Fruit fly (Drosophila melanogaster) whole organism, embryonic: ENCODE data around the gene Rnmt.

Source experiments
- Adf1 ChIP-seq: fragments of 200-800 bp; sonication (Bioruptor generic); IDR thresholded peaks from 2 replicates; pipeline ENCODE4 v1.3.6; 2022; ENCODE audit warnings: missing biosample characterization, missing genetic modification characterization
- BEAF-32 ChIP-seq: fragments of 200-800 bp; sonication (Bioruptor generic); optimal IDR thresholded peaks from 3 replicates; lab custom pipeline; 2017; ENCODE audit warnings: missing biosample characterization, missing genetic modification characterization, mild to moderate bottlenecking, moderate library complexity, missing genetic modification reagents
- Bdp1 ChIP-seq: fragments of 200-800 bp; sonication (Bioruptor generic); optimal IDR thresholded peaks from 3 replicates; lab custom pipeline; 2016; ENCODE audit warnings: missing biosample characterization, missing genetic modification characterization
- CG10321 ChIP-seq: fragments of 200-800 bp; sonication (Bioruptor generic); IDR thresholded peaks from 2 replicates; pipeline ENCODE4 v1.3.6; 2022; ENCODE audit warnings: missing biosample characterization, missing genetic modification characterization
- CG10959 ChIP-seq: fragments of 200-800 bp; sonication (Bioruptor generic); IDR thresholded peaks from 2 replicates; pipeline ENCODE4 v1.3.6; 2022; ENCODE audit warnings: missing biosample characterization, missing genetic modification characterization
- CG1233 ChIP-seq: fragments of 200-800 bp; sonication (Bioruptor generic); optimal IDR thresholded peaks from 4 replicates; lab custom pipeline; 2018; ENCODE audit warnings: missing biosample characterization, mild to moderate bottlenecking, missing genetic modification characterization
- CG15479 ChIP-seq: fragments of 200-800 bp; sonication (Bioruptor generic); optimal IDR thresholded peaks from 3 replicates; lab custom pipeline; 2019; ENCODE audit warnings: missing biosample characterization, mild to moderate bottlenecking, missing genetic modification characterization, moderate library complexity
- CG1602 ChIP-seq: fragments of 200-800 bp; sonication (Bioruptor generic); optimal IDR thresholded peaks from 3 replicates; lab custom pipeline; 2016; ENCODE audit warnings: missing biosample characterization, missing genetic modification characterization
- CG1603 ChIP-seq: fragments of 200-800 bp; sonication (Bioruptor generic); optimal IDR thresholded peaks from 2 replicates; lab custom pipeline; 2019; ENCODE audit warnings: missing biosample characterization, mild to moderate bottlenecking, missing genetic modification characterization, moderate library complexity
- CG17328 ChIP-seq: fragments of 200-800 bp; sonication (Bioruptor generic); IDR thresholded peaks from 2 replicates; pipeline ENCODE4 v1.3.6; 2022; ENCODE audit warnings: missing biosample characterization, missing genetic modification characterization
- CG1832 ChIP-seq: fragments of 200-800 bp; sonication (Bioruptor generic); optimal IDR thresholded peaks from 2 replicates; lab custom pipeline; 2017; ENCODE audit warnings: missing biosample characterization, mild to moderate bottlenecking, missing genetic modification characterization, inconsistent platforms
- CG2120 ChIP-seq: fragments of 200-800 bp; sonication (Bioruptor generic); optimal IDR thresholded peaks from 3 replicates; lab custom pipeline; 2016; ENCODE audit warnings: missing biosample characterization, missing genetic modification characterization
- CG3995 ChIP-seq: fragments of 200-800 bp; sonication (Bioruptor generic); optimal IDR thresholded peaks from 3 replicates; lab custom pipeline; 2016; ENCODE audit warnings: missing biosample characterization, missing genetic modification characterization
- CG6765 ChIP-seq: fragments of 200-800 bp; sonication (Bioruptor generic); optimal IDR thresholded peaks from 3 replicates; lab custom pipeline; 2017; ENCODE audit warnings: missing biosample characterization, mild to moderate bottlenecking, missing genetic modification characterization
- CG6854 ChIP-seq: fragments of 200-800 bp; sonication (Bioruptor generic); optimal IDR thresholded peaks from 3 replicates; lab custom pipeline; 2017; ENCODE audit warnings: missing biosample characterization, mild to moderate bottlenecking, missing genetic modification characterization
- CG8089 ChIP-seq: fragments of 200-800 bp; sonication (Bioruptor generic); optimal IDR thresholded peaks from 3 replicates; lab custom pipeline; 2016; ENCODE audit warnings: missing biosample characterization, missing genetic modification characterization
- CG9215 ChIP-seq: fragments of 200-800 bp; sonication (Bioruptor generic); IDR thresholded peaks from 2 replicates; pipeline ENCODE4 v1.3.6; 2022; ENCODE audit warnings: missing biosample characterization, missing genetic modification characterization
- CG9727 ChIP-seq: fragments of 200-800 bp; sonication (Bioruptor generic); optimal IDR thresholded peaks from 3 replicates; lab custom pipeline; 2017; ENCODE audit warnings: missing biosample characterization, mild to moderate bottlenecking, missing genetic modification characterization
- D19A ChIP-seq: fragments of 200-800 bp; optimal IDR thresholded peaks from 3 replicates; lab custom pipeline; 2019; ENCODE audit warnings: missing biosample characterization, mild to moderate bottlenecking, missing genetic modification characterization, moderate library complexity
- Dek ChIP-seq: fragments of 200-800 bp; sonication (Bioruptor generic); optimal IDR thresholded peaks from 3 replicates; lab custom pipeline; 2019; ENCODE audit warnings: missing biosample characterization, mild to moderate bottlenecking, missing genetic modification characterization, moderate library complexity
- Dfd ChIP-seq, 2 experiments: fragments of >200 bp; optimal IDR thresholded peaks; 2 replicates each; lab custom pipeline; 2017; ENCODE audit warnings: missing biosample characterization in 2 of 2, missing genetic modification characterization in 2 of 2
- Dip3 ChIP-seq: fragments of 200-800 bp; sonication (Bioruptor generic); optimal IDR thresholded peaks from 3 replicates; lab custom pipeline; 2016; ENCODE audit warnings: missing biosample characterization, missing genetic modification characterization
- Dll ChIP-seq: fragments of 200-800 bp; sonication (Bioruptor generic); IDR thresholded peaks from 4 replicates; pipeline ENCODE4 v1.3.6; 2022; ENCODE audit warnings: missing biosample characterization, missing genetic modification characterization; ENCODE audit not compliant: partially characterized antibody
- Ets65A ChIP-seq: fragments of 200-800 bp; sonication (Bioruptor generic); peaks from one replicate; lab custom pipeline; 2016; ENCODE audit warnings: missing biosample characterization, missing genetic modification characterization
- Fer1 ChIP-seq: fragments of 200-800 bp; sonication (Bioruptor generic); optimal IDR thresholded peaks from 2 replicates; lab custom pipeline; 2017; ENCODE audit warnings: missing biosample characterization, mild to moderate bottlenecking, missing genetic modification characterization
- Meics ChIP-seq: fragments of 200-800 bp; sonication (Bioruptor generic); optimal IDR thresholded peaks from 2 replicates; lab custom pipeline; 2017; ENCODE audit warnings: missing biosample characterization, mild to moderate bottlenecking, missing genetic modification characterization
- Mrtf ChIP-seq: fragments of 200-800 bp; sonication (Bioruptor generic); IDR thresholded peaks from 3 replicates; pipeline ENCODE4 v1.3.6; 2022; ENCODE audit warnings: missing biosample characterization, missing genetic modification characterization
- Myb ChIP-seq: fragments of 200-800 bp; sonication (Bioruptor generic); optimal IDR thresholded peaks from 2 replicates; lab custom pipeline; 2016; ENCODE audit warnings: missing biosample characterization, missing genetic modification characterization
- Neu2 ChIP-seq: fragments of 200-800 bp; sonication (Bioruptor generic); optimal IDR thresholded peaks from 3 replicates; lab custom pipeline; 2016; ENCODE audit warnings: missing biosample characterization, missing genetic modification characterization, borderline replicate concordance
- Scr ChIP-seq: fragments of 200-800 bp; sonication (Bioruptor generic); IDR thresholded peaks from 2 replicates; pipeline ENCODE4 v1.3.6; 2022; ENCODE audit warnings: missing biosample characterization, missing genetic modification characterization; ENCODE audit not compliant: partially characterized antibody
- Side ChIP-seq: fragments of 200-800 bp; sonication (Bioruptor generic); optimal IDR thresholded peaks from 2 replicates; lab custom pipeline; 2016; ENCODE audit warnings: missing biosample characterization, missing genetic modification characterization
- Stat92E ChIP-seq, 3 experiments: fragments of >200 bp in 2 of 3; fragments of 200-800 bp in 1 of 3; sonication (Bioruptor generic) in 1 of 3; optimal IDR thresholded peaks; 2 replicates each; lab custom pipeline; 2017 to 2019; ENCODE audit warnings: missing biosample characterization in 3 of 3, missing genetic modification characterization in 3 of 3, mild to moderate bottlenecking in 1 of 3, moderate library complexity in 1 of 3
- Trl ChIP-seq, 3 experiments: fragments of >200 bp in 2 of 3; fragments of 200-800 bp in 1 of 3; sonication (Bioruptor generic) in 1 of 3; optimal IDR thresholded peaks; 2 replicates in 1 of 3; 3 replicates in 2 of 3; lab custom pipeline; 2016 to 2017; ENCODE audit warnings: missing biosample characterization in 1 of 3, missing genetic modification characterization in 1 of 3
- abd-A ChIP-seq: fragments of 200-800 bp; sonication (Bioruptor generic); optimal IDR thresholded peaks from 3 replicates; lab custom pipeline; 2019; ENCODE audit warnings: missing biosample characterization, mild to moderate bottlenecking, missing genetic modification characterization, moderate library complexity
- cato ChIP-seq: fragments of 200-800 bp; sonication (Bioruptor generic); optimal IDR thresholded peaks from 2 replicates; lab custom pipeline; 2016; ENCODE audit warnings: missing biosample characterization, missing genetic modification characterization, borderline replicate concordance
- ci ChIP-seq: fragments of 200-800 bp; sonication (Bioruptor generic); IDR thresholded peaks from 3 replicates; pipeline ENCODE4 v1.3.6; 2022; ENCODE audit warnings: missing biosample characterization, missing genetic modification characterization
- dysf ChIP-seq: fragments of 200-800 bp; sonication (Bioruptor generic); IDR thresholded peaks from 3 replicates; pipeline ENCODE4 v1.3.6; 2022; ENCODE audit warnings: missing biosample characterization, missing genetic modification characterization
- fru ChIP-seq: fragments of >200 bp; optimal IDR thresholded peaks from 2 replicates; lab custom pipeline; 2017
- jumu ChIP-seq: fragments of 200-800 bp; sonication (Bioruptor generic); optimal IDR thresholded peaks from 3 replicates; lab custom pipeline; 2016; ENCODE audit warnings: missing biosample characterization, missing genetic modification characterization
- phol ChIP-seq: fragments of 200-800 bp; sonication (Bioruptor generic); optimal IDR thresholded peaks from 3 replicates; lab custom pipeline; 2018; ENCODE audit warnings: missing biosample characterization, mild to moderate bottlenecking, missing genetic modification characterization, moderate library complexity
- scrt ChIP-seq: fragments of 200-800 bp; sonication (Bioruptor generic); optimal IDR thresholded peaks from 2 replicates; lab custom pipeline; 2018; ENCODE audit warnings: missing biosample characterization, mild to moderate bottlenecking, missing genetic modification characterization, moderate library complexity
- sd ChIP-seq: fragments of 200-800 bp; sonication (Bioruptor generic); optimal IDR thresholded peaks from 3 replicates; lab custom pipeline; 2018; ENCODE audit warnings: missing biosample characterization, mild to moderate bottlenecking, missing genetic modification characterization, moderate library complexity
- tll ChIP-seq, 2 experiments: fragments of 200-800 bp in 1 of 2; fragments of >200 bp in 1 of 2; sonication (Bioruptor generic) in 1 of 2; optimal IDR thresholded peaks; 2 replicates each; lab custom pipeline; 2017 to 2019; ENCODE audit warnings: missing biosample characterization in 2 of 2, missing genetic modification characterization in 2 of 2, mild to moderate bottlenecking in 1 of 2, moderate library complexity in 1 of 2
- trh ChIP-seq: fragments of 200-800 bp; sonication (Bioruptor generic); optimal IDR thresholded peaks from 2 replicates; lab custom pipeline; 2016; ENCODE audit warnings: missing biosample characterization, missing genetic modification characterization
- tup ChIP-seq: fragments of 200-800 bp; sonication (Bioruptor generic); optimal IDR thresholded peaks from 2 replicates; lab custom pipeline; 2016; ENCODE audit warnings: missing biosample characterization, mild to moderate bottlenecking, missing genetic modification characterization, moderate library complexity
- tx ChIP-seq: fragments of 200-800 bp; sonication (Bioruptor generic); optimal IDR thresholded peaks from 2 replicates; lab custom pipeline; 2016; ENCODE audit warnings: missing biosample characterization, missing genetic modification characterization
- vfl ChIP-seq: fragments of 200-800 bp; sonication (Bioruptor generic); optimal IDR thresholded peaks from 2 replicates; lab custom pipeline; 2016; ENCODE audit warnings: missing biosample characterization, missing genetic modification characterization
- wek ChIP-seq: fragments of 200-800 bp; sonication (Bioruptor generic); optimal IDR thresholded peaks from 3 replicates; lab custom pipeline; 2018; ENCODE audit warnings: missing biosample characterization, mild to moderate bottlenecking, missing genetic modification characterization, moderate library complexity
- zen ChIP-seq: fragments of 200-800 bp; sonication (Bioruptor generic); optimal IDR thresholded peaks from 3 replicates; lab custom pipeline; 2018; ENCODE audit warnings: missing biosample characterization, mild to moderate bottlenecking, missing genetic modification characterization, moderate library complexity
- zen2 ChIP-seq: fragments of 200-800 bp; sonication (Bioruptor generic); IDR thresholded peaks from 3 replicates; pipeline ENCODE4 v1.3.6; 2022; ENCODE audit warnings: missing biosample characterization, missing genetic modification characterization; ENCODE audit not compliant: partially characterized antibody

The Rnmt gene

DNA sequence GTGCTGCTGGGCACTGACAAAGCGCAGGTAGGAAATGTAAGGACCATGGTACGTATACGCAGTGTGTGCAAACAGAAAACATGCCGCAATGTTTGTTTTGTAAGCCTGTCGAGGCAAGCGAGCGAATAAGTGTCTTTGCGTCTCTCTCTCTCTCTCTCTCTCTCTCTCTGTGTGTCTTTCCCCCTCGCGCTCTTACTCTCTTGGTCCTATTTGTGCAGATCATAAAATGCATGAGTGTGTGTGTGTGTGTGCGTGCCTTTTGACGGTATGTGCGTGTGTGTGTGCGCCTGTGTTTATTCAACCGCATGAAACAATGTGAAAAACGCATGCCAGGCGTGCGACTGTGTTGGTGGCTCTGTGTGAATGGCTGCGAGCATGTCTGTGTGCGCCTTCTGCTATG lies 3.8 kb downstream of the Rnmt start:
- TF ChIP-seq CG1832 (GFP tag; lab: Kevin White, UChicago) (peak; percentile 10), Myb (GFP tag; lab: Kevin White, UChicago) (no peak), jumu (GFP tag; lab: Kevin White, UChicago) (no peak), Fer1 (GFP tag; lab: Kevin White, UChicago) (no peak), vfl (no peak), wek (GFP tag; lab: Kevin White, UChicago) (no peak), CG6765 (no peak), sd (tag; lab: Kevin White, UChicago) (peak; percentile 4), Meics (no peak), CG2120 (GFP tag; lab: Kevin White, UChicago) (no peak), Dek (tag; lab: Kevin White, UChicago) (no peak), CG17328 (GFP tag; lab: Robert Waterston, UW) (0 out of 2 replicates have a peak, but pooled peaks have one; percentile 10), Ets65A (GFP tag; lab: Kevin White, UChicago) (peak; percentile 22), Bdp1 (no peak), phol (tag; lab: Kevin White, UChicago) (peak; percentile 7), tx (GFP tag; lab: Kevin White, UChicago) (no peak), CG1233 (no peak), ci (GFP tag; lab: Robert Waterston, UW) (0 out of 3 replicates have a peak, but pooled peaks have one; percentile 23), Scr (GFP tag; lab: Robert Waterston, UW) (no peak), zen2 (GFP tag; lab: Robert Waterston, UW) (no peak), Neu2 (GFP tag; lab: Kevin White, UChicago) (no peak), CG10959 (GFP tag; lab: Robert Waterston, UW) (no peak), scrt (GFP tag; lab: Kevin White, UChicago) (peak; percentile 0), tll (GFP tag; optimal IDR thresholded peaks at IDR 0.05; lab: Kevin White, UChicago) (peak in 1 of 2 experiments; percentile 83), Side (GFP tag; lab: Kevin White, UChicago) (no peak), Dip3 (no peak), trh (GFP tag; lab: Kevin White, UChicago) (no peak), Mrtf (GFP tag; lab: Robert Waterston, UW) (no peak), BEAF-32 (GFP tag; lab: Kevin White, UChicago) (no peak), CG3995 (no peak), Trl (optimal IDR thresholded peaks at IDR 0.05; lab: Kevin White, UChicago) (peak; percentile 44 to 67), Trl (GFP tag; optimal IDR thresholded peaks at IDR 0.05; lab: Kevin White, UChicago) (no peak), Adf1 (GFP tag; lab: Robert Waterston, UW) (no peak), D19A (no peak), tup (GFP tag; lab: Kevin White, UChicago) (no peak), dysf (GFP tag; lab: Robert Waterston, UW) (no peak), CG8089 (GFP tag; lab: Kevin White, UChicago) (no peak), Stat92E (GFP tag; optimal IDR thresholded peaks at IDR 0.05; lab: Kevin White, UChicago) (no peak), abd-A (tag; lab: Kevin White, UChicago) (peak; percentile 34), CG1603 (no peak), CG10321 (GFP tag; lab: Robert Waterston, UW) (0 out of 2 replicates have a peak, but pooled peaks have one; percentile 28), CG6854 (no peak), CG9727 (GFP tag; lab: Kevin White, UChicago) (no peak), zen (tag; lab: Kevin White, UChicago) (peak; percentile 78), Dfd (GFP tag; optimal IDR thresholded peaks at IDR 0.05; lab: Kevin White, UChicago) (no peak), cato (GFP tag; lab: Kevin White, UChicago) (no peak), CG15479 (GFP tag; lab: Kevin White, UChicago) (peak; percentile 55), CG1602 (GFP tag; lab: Kevin White, UChicago) (no peak), fru (no peak), CG9215 (no peak), Dll (GFP tag; lab: Robert Waterston, UW) (no peak)
